Worm (Caenorhabditis elegans) whole organism, L4 larva: ENCODE results near the gene rgs-2.

Experiments used
- D1046.2 ChIP-seq: fragments of 200-800 bp; sonication (Bioruptor generic); IDR thresholded peaks from 2 replicates; pipeline ENCODE4 v1.3.6; 2022; ENCODE audit warnings: missing genetic modification characterization, missing compliant biosample characterization
- F26F4.8 ChIP-seq: fragments of 200-800 bp; sonication (Bioruptor generic); conservative IDR thresholded peaks from 2 replicates; pipeline ENCODE4 v1.3.6; 2022; ENCODE audit warnings: missing genetic modification characterization, missing compliant biosample characterization
- F44E2.7 ChIP-seq: fragments of 200-800 bp; sonication (Bioruptor generic); IDR thresholded peaks from 2 replicates; pipeline ENCODE4 v2.1.2; 2022; ENCODE audit warnings: missing genetic modification characterization, missing compliant biosample characterization
- F49E8.2 ChIP-seq: sonication (generic microtip); optimal IDR thresholded peaks from 2 replicates; lab custom pipeline; 2016; ENCODE audit warnings: missing compliant biosample characterization, mild to moderate bottlenecking, missing genetic modification characterization, borderline replicate concordance
- R02D3.7 ChIP-seq: fragments of 150-350 bp; sonication (generic microtip); optimal IDR thresholded peaks from 3 replicates; lab custom pipeline; 2014; ENCODE audit warnings: missing biosample characterization, missing genetic modification characterization
- T26A8.4 ChIP-seq: fragments of 200-800 bp; sonication (Bioruptor generic); IDR thresholded peaks from 2 replicates; pipeline ENCODE4 v1.3.6; 2022; ENCODE audit warnings: missing genetic modification characterization, missing compliant biosample characterization
- Y48G9A.11 ChIP-seq: fragments of 200-800 bp; sonication (Bioruptor generic); IDR thresholded peaks from 2 replicates; pipeline ENCODE4 v1.3.6; 2022; ENCODE audit warnings: missing genetic modification reagents, missing genetic modification characterization, missing compliant biosample characterization
- Y5F2A.4 ChIP-seq: fragments of 200-800 bp; sonication (Bioruptor generic); optimal IDR thresholded peaks from 2 replicates; lab custom pipeline; 2018; ENCODE audit warnings: mild to moderate bottlenecking, missing genetic modification characterization, missing compliant biosample characterization
- aha-1 ChIP-seq: fragments of 150-350 bp; peaks from one replicate; lab custom pipeline; 2014; ENCODE audit warnings: missing biosample characterization, missing genetic modification characterization
- aly-2 ChIP-seq: sonication (generic microtip); optimal IDR thresholded peaks from 2 replicates; lab custom pipeline; 2018; ENCODE audit warnings: missing biosample characterization, missing genetic modification characterization
- ama-1 ChIP-seq: fragments of 150-350 bp; optimal IDR thresholded peaks from 2 replicates; lab custom pipeline; 2014; ENCODE audit warnings: inconsistent platforms, mixed read lengths
- ceh-20 ChIP-seq: fragments of 200-800 bp; sonication (Bioruptor generic); IDR thresholded peaks from 2 replicates; pipeline ENCODE4 v1.3.6; 2022; ENCODE audit warnings: missing genetic modification reagents, missing genetic modification characterization, missing compliant biosample characterization
- ceh-32 ChIP-seq: sonication (generic microtip); optimal IDR thresholded peaks from 2 replicates; lab custom pipeline; 2016; ENCODE audit warnings: mild to moderate bottlenecking, missing genetic modification characterization, missing compliant biosample characterization; ENCODE audit not compliant: poor library complexity
- ceh-44 ChIP-seq: fragments of 200-800 bp; sonication (Bioruptor generic); IDR thresholded peaks from 2 replicates; pipeline ENCODE4 v1.3.6; 2022; ENCODE audit warnings: missing genetic modification reagents, missing genetic modification characterization, missing compliant biosample characterization
- ceh-62 ChIP-seq: sonication (generic microtip); optimal IDR thresholded peaks from 2 replicates; lab custom pipeline; 2017; ENCODE audit warnings: missing biosample characterization, missing genetic modification characterization
- ceh-82 ChIP-seq: sonication (generic microtip); optimal IDR thresholded peaks from 2 replicates; lab custom pipeline; 2017; ENCODE audit warnings: missing biosample characterization, missing genetic modification characterization
- ces-1 ChIP-seq: fragments of 150-350 bp; sonication (generic microtip); optimal IDR thresholded peaks from 4 replicates; lab custom pipeline; 2014; ENCODE audit warnings: missing biosample characterization, missing genetic modification reagents, missing genetic modification characterization
- ctbp-1 ChIP-seq: fragments of 200-800 bp; sonication (Bioruptor generic); IDR thresholded peaks from 2 replicates; pipeline ENCODE4 v1.3.6; 2022; ENCODE audit warnings: missing genetic modification reagents, missing genetic modification characterization, missing compliant biosample characterization
- daf-16 ChIP-seq, 3 experiments: sonication (generic microtip); optimal IDR thresholded peaks; 2 replicates each; lab custom pipeline; 2016 to 2017; ENCODE audit warnings: missing genetic modification characterization in 3 of 3, missing genetic modification reagents in 3 of 3, mild to moderate bottlenecking in 2 of 3, missing compliant biosample characterization in 2 of 3, missing biosample characterization in 1 of 3, moderate library complexity in 1 of 3
- daf-8 ChIP-seq: fragments of 200-800 bp; sonication (Bioruptor generic); IDR thresholded peaks from 2 replicates; pipeline ENCODE4 v1.3.6; 2022; ENCODE audit warnings: missing genetic modification characterization, missing compliant biosample characterization
- dmd-6 ChIP-seq: fragments of 200-800 bp; sonication (Bioruptor generic); IDR thresholded peaks from 2 replicates; pipeline ENCODE4 v1.3.6; 2022; ENCODE audit warnings: missing genetic modification reagents, missing genetic modification characterization, missing compliant biosample characterization
- dmd-8 ChIP-seq: fragments of 200-800 bp; sonication (Bioruptor generic); IDR thresholded peaks from 2 replicates; pipeline ENCODE4 v1.3.6; 2022; ENCODE audit warnings: missing genetic modification characterization, missing compliant biosample characterization
- dve-1 ChIP-seq: sonication (generic microtip); optimal IDR thresholded peaks from 2 replicates; lab custom pipeline; 2017; ENCODE audit warnings: antibody characterized with exemption, mild to moderate bottlenecking, missing genetic modification characterization, missing compliant biosample characterization; ENCODE audit not compliant: insufficient read depth
- egl-43 ChIP-seq: fragments of 200-800 bp; sonication (Bioruptor generic); IDR thresholded peaks from 2 replicates; pipeline ENCODE4 v1.3.6; 2022; ENCODE audit warnings: missing genetic modification reagents, missing genetic modification characterization, missing compliant biosample characterization
- gei-8 ChIP-seq: fragments of 200-800 bp; sonication (Bioruptor generic); optimal IDR thresholded peaks from 2 replicates; lab custom pipeline; 2018; ENCODE audit warnings: mild to moderate bottlenecking, missing genetic modification characterization, missing compliant biosample characterization
- hmg-1.1 ChIP-seq: fragments of 200-800 bp; sonication (Bioruptor generic); IDR thresholded peaks from 2 replicates; pipeline ENCODE4 v1.3.6; 2022; ENCODE audit warnings: missing genetic modification reagents, missing genetic modification characterization, missing compliant biosample characterization
- lin-1 ChIP-seq: fragments of 200-800 bp; sonication (Bioruptor generic); IDR thresholded peaks from 2 replicates; pipeline ENCODE4 v1.3.6; 2022; ENCODE audit warnings: missing genetic modification reagents, missing genetic modification characterization, missing compliant biosample characterization
- lsy-2 ChIP-seq, 2 experiments: fragments of 150-350 bp in 1 of 2; sonication (generic microtip) in 1 of 2; optimal IDR thresholded peaks; 2 replicates each; lab custom pipeline; 2014 to 2017; ENCODE audit warnings: missing biosample characterization in 2 of 2, missing genetic modification characterization in 2 of 2
- madf-9 ChIP-seq: fragments of 200-800 bp; sonication (Bioruptor generic); conservative IDR thresholded peaks from 2 replicates; pipeline ENCODE4 v1.3.6; 2022; ENCODE audit warnings: missing genetic modification reagents, missing genetic modification characterization, missing compliant biosample characterization
- mxl-2 ChIP-seq: fragments of 200-800 bp; sonication (Bioruptor generic); conservative IDR thresholded peaks from 2 replicates; pipeline ENCODE4 v1.3.6; 2022; ENCODE audit warnings: missing genetic modification reagents, missing genetic modification characterization, missing compliant biosample characterization
- nhr-102 ChIP-seq: sonication (generic microtip); optimal IDR thresholded peaks from 2 replicates; lab custom pipeline; 2016; ENCODE audit warnings: mild to moderate bottlenecking, missing genetic modification characterization, moderate library complexity, missing compliant biosample characterization
- nhr-111 ChIP-seq: fragments of 200-800 bp; sonication (Bioruptor generic); optimal IDR thresholded peaks from 2 replicates; lab custom pipeline; 2018; ENCODE audit warnings: mild to moderate bottlenecking, missing genetic modification characterization, missing compliant biosample characterization
- nhr-28 ChIP-seq: fragments of 150-350 bp; optimal IDR thresholded peaks from 2 replicates; lab custom pipeline; 2014; ENCODE audit warnings: missing biosample characterization, missing genetic modification characterization
- nhr-42 ChIP-seq: fragments of 200-800 bp; sonication (Bioruptor generic); IDR thresholded peaks from 2 replicates; pipeline ENCODE4 v1.3.6; 2022; ENCODE audit warnings: missing genetic modification characterization, missing compliant biosample characterization
- spr-3 ChIP-seq: fragments of 200-800 bp; sonication (Bioruptor generic); optimal IDR thresholded peaks from 2 replicates; lab custom pipeline; 2018; ENCODE audit warnings: mild to moderate bottlenecking, missing genetic modification characterization, missing compliant biosample characterization
- tra-1 ChIP-seq: fragments of 200-800 bp; sonication (Bioruptor generic); IDR thresholded peaks from 2 replicates; pipeline ENCODE4 v1.3.6; 2022; ENCODE audit warnings: missing genetic modification reagents, missing genetic modification characterization, missing compliant biosample characterization
- unc-62 ChIP-seq, 3 experiments: fragments of 150-350 bp in 1 of 3; sonication (generic microtip); optimal IDR thresholded peaks in 2 of 3; peaks in 1 of 3; 1 replicate in 1 of 3; 2 replicates in 2 of 3; lab custom pipeline; 2014 to 2017; ENCODE audit warnings: missing biosample characterization in 3 of 3, missing genetic modification characterization in 3 of 3, missing genetic modification reagents in 3 of 3, missing genotype in 1 of 3
- vab-7 ChIP-seq: fragments of 200-800 bp; sonication (Bioruptor generic); IDR thresholded peaks from 2 replicates; pipeline ENCODE4 v1.3.6; 2022; ENCODE audit warnings: missing genetic modification reagents, missing genetic modification characterization, missing compliant biosample characterization
- zag-1 ChIP-seq: fragments of 150-350 bp; optimal IDR thresholded peaks from 2 replicates; lab custom pipeline; 2014; ENCODE audit warnings: missing biosample characterization, missing genetic modification characterization
- zfp-2 ChIP-seq: sonication (generic microtip); optimal IDR thresholded peaks from 2 replicates; lab custom pipeline; 2016; ENCODE audit warnings: mild to moderate bottlenecking, missing genetic modification characterization, missing compliant biosample characterization
- zip-11 ChIP-seq: fragments of 200-800 bp; sonication (Bioruptor generic); IDR thresholded peaks from 2 replicates; pipeline ENCODE4 v1.3.6; 2022; ENCODE audit warnings: missing genetic modification characterization, missing compliant biosample characterization
- zip-2 ChIP-seq: fragments of 150-350 bp; optimal IDR thresholded peaks from 2 replicates; lab custom pipeline; 2014; ENCODE audit warnings: missing biosample characterization, missing genetic modification characterization

rgs-2 gene

DNA sequence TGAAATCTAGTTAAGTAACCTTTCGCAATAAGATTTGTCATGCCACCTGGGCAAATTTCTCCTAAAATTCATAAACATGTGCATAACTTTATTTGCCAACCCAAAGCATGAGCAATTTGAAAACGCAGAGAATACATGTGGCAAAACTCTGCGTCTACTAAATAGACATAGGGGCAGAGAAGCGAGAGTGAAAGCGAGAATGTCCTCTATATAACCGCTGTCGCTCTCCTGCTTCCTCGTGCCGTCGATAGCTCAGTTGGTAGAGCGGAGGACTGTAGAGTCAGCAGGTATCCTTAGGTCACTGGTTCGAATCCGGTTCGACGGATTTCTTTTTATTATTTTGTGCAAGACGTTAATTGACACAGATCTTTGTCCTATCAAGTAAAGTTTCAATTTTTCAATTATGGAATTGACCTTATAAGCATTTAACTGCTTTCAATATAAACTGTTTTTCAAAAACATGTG, 47.4 kb upstream of the rgs-2 start (continued):
- TF ChIP-seq daf-8 (GFP tag; lab: Robert Waterston, UW) (0 out of 2 replicates have a peak, but pooled peaks have one; percentile 73), ceh-82 (tag; lab: Kevin White, UChicago) (no peak), madf-9 (peak; percentile 76), nhr-111 (GFP tag; lab: Kevin White, UChicago) (peak; percentile 83), ama-1 (lab: Kevin White, UChicago) (peak; percentile 14), ceh-44 (GFP tag; lab: Robert Waterston, UW) (peak; percentile 94), egl-43 (GFP tag; lab: Robert Waterston, UW) (peak; percentile 99), ctbp-1 (GFP tag; lab: Robert Waterston, UW) (peak; percentile 94), F49E8.2 (peak; percentile 28), Y48G9A.11 (peak; percentile 77), zip-11 (GFP tag; lab: Robert Waterston, UW) (peak; percentile 79; the same call in 1 of the 2 replicates), T26A8.4 (peak; percentile 94), gei-8 (GFP tag; lab: Kevin White, UChicago) (peak; percentile 92), nhr-42 (GFP tag; lab: Robert Waterston, UW) (peak; percentile 86), Y5F2A.4 (peak; percentile 65), aly-2 (tag; lab: Kevin White, UChicago) (no peak), lin-1 (peak; percentile 91), zag-1 (tag; lab: Kevin White, UChicago) (no peak), D1046.2 (GFP tag; lab: Robert Waterston, UW) (peak; percentile 89), spr-3 (GFP tag; lab: Kevin White, UChicago) (peak; percentile 66), nhr-28 (tag; lab: Kevin White, UChicago) (peak; percentile 45), F44E2.7 (GFP tag; lab: Robert Waterston, UW) (peak; percentile 95), ceh-62 (no peak), zfp-2 (tag; lab: Kevin White, UChicago) (no peak), ceh-32 (no peak), daf-16 (GFP tag; optimal IDR thresholded peaks at IDR 0.05; lab: Kevin White, UChicago) (peak; percentile 80 to 82), daf-16 (tag; optimal IDR thresholded peaks at IDR 0.05; lab: Kevin White, UChicago) (peak; percentile 16), lsy-2 (tag; optimal IDR thresholded peaks at IDR 0.05; lab: Kevin White, UChicago) (peak in 1 of 2 experiments; percentile 60), dmd-8 (GFP tag; lab: Robert Waterston, UW) (peak; percentile 93), dve-1 (tag; lab: Kevin White, UChicago) (peak; percentile 69), R02D3.7 (tag; lab: Kevin White, UChicago) (no peak), tra-1 (GFP tag; lab: Robert Waterston, UW) (peak; percentile 88), vab-7 (peak; percentile 95), nhr-102 (peak; percentile 90), ces-1 (GFP tag; lab: Kevin White, UChicago) (no peak), zip-2 (tag; lab: Kevin White, UChicago) (peak; percentile 71)

DNA sequence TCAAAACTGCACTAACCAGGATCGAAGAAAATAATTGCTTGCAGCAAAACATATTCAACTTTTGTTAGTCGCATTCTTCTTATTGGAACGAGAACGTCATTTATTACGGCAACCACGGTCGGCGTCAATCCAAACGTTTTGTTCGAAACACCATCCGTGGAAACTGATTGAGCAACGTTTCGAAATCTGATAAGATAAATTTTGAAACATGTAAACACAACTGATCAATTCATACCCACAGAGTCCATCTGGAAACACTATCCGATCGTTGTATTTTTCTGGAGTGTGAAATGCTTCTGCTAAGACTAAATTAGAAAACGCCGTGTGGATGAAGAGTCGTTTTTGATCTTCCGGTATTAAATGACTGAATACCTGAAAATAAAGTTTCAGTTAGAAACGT, 46.7 kb upstream of the rgs-2 start:
- TF ChIP-seq unc-62 (GFP tag; optimal IDR thresholded peaks at IDR 0.05 in 1 of 2; lab: Kevin White, UChicago) (peak in 1 of 2 experiments; percentile 35), unc-62 (tag; optimal IDR thresholded peaks at IDR 0.05; lab: Kevin White, UChicago) (no peak), hmg-1.1 (GFP tag; lab: Robert Waterston, UW) (0 out of 2 replicates have a peak, but pooled peaks have one; percentile 20), F26F4.8 (no peak), mxl-2 (GFP tag; lab: Robert Waterston, UW) (0 out of 2 replicates have a peak, but pooled peaks have one; percentile 29), dmd-6 (GFP tag; lab: Robert Waterston, UW) (no peak), aha-1 (tag; lab: Kevin White, UChicago) (peak; percentile 41), ceh-20 (GFP tag; lab: Robert Waterston, UW) (no peak)
